Fruit fly (Drosophila melanogaster) whole organism, pupa: ENCODE data around the gene Lk6.

Source experiments
- CG10348 ChIP-seq: fragments of 200-800 bp; sonication (Bioruptor generic); IDR thresholded peaks from 2 replicates; pipeline ENCODE4 v1.3.6; 2022; ENCODE audit warnings: missing biosample characterization, missing genetic modification characterization
- CG12605 ChIP-seq: fragments of 200-800 bp; sonication (Bioruptor generic); IDR thresholded peaks from 2 replicates; pipeline ENCODE4 v1.3.6; 2022; ENCODE audit warnings: missing biosample characterization, missing genetic modification characterization
- CG14655 ChIP-seq: fragments of 200-800 bp; sonication (Bioruptor generic); optimal IDR thresholded peaks from 3 replicates; lab custom pipeline; 2017; ENCODE audit warnings: mild to moderate bottlenecking, missing biosample characterization, missing genetic modification reagents, missing genetic modification characterization
- CG15710 ChIP-seq: fragments of 200-800 bp; sonication (Bioruptor generic); optimal IDR thresholded peaks from 2 replicates; lab custom pipeline; 2018; ENCODE audit warnings: missing biosample characterization, mild to moderate bottlenecking, missing genetic modification characterization, moderate library complexity
- CG17806 ChIP-seq: fragments of 200-800 bp; sonication (Bioruptor generic); optimal IDR thresholded peaks from 2 replicates; lab custom pipeline; 2018; ENCODE audit warnings: missing biosample characterization, mild to moderate bottlenecking, missing genetic modification characterization, moderate library complexity
- CG32121 ChIP-seq: fragments of 200-800 bp; sonication (Bioruptor generic); IDR thresholded peaks from 2 replicates; pipeline ENCODE4 v1.3.6; 2022; ENCODE audit warnings: missing biosample characterization, missing genetic modification characterization
- CG34367 ChIP-seq: fragments of 200-800 bp; sonication (Bioruptor generic); optimal IDR thresholded peaks from 2 replicates; lab custom pipeline; 2018; ENCODE audit warnings: missing biosample characterization, mild to moderate bottlenecking, missing genetic modification characterization
- CG4496 ChIP-seq: fragments of 200-800 bp; sonication (Bioruptor generic); IDR thresholded peaks from 3 replicates; pipeline ENCODE4 v1.3.6; 2022; ENCODE audit warnings: missing biosample characterization, missing genetic modification characterization
- CG8159 ChIP-seq: fragments of 200-800 bp; sonication (Bioruptor generic); optimal IDR thresholded peaks from 3 replicates; lab custom pipeline; 2018; ENCODE audit warnings: missing biosample characterization, mild to moderate bottlenecking, missing genetic modification characterization, moderate library complexity
- CG8301 ChIP-seq: fragments of 200-800 bp; sonication (Bioruptor generic); optimal IDR thresholded peaks from 2 replicates; lab custom pipeline; 2018; ENCODE audit warnings: missing biosample characterization, mild to moderate bottlenecking, missing genetic modification characterization
- CG9948 ChIP-seq: fragments of 200-800 bp; sonication (Bioruptor generic); optimal IDR thresholded peaks from 2 replicates; lab custom pipeline; 2018; ENCODE audit warnings: missing biosample characterization, mild to moderate bottlenecking, missing genetic modification characterization, moderate library complexity
- EcR ChIP-seq: fragments of 200-800 bp; sonication (Bioruptor generic); optimal IDR thresholded peaks from 3 replicates; lab custom pipeline; 2019; ENCODE audit warnings: missing biosample characterization, missing genetic modification characterization, mild to moderate bottlenecking, moderate library complexity, missing genetic modification reagents
- Pif1A ChIP-seq: fragments of 200-800 bp; sonication (Bioruptor generic); optimal IDR thresholded peaks from 3 replicates; lab custom pipeline; 2016; ENCODE audit warnings: missing biosample characterization, missing genetic modification characterization
- Pif1B ChIP-seq: fragments of 200-800 bp; sonication (Bioruptor generic); optimal IDR thresholded peaks from 3 replicates; lab custom pipeline; 2016; ENCODE audit warnings: missing biosample characterization, missing genetic modification characterization
- Snoo ChIP-seq: fragments of 200-800 bp; sonication (Bioruptor generic); optimal IDR thresholded peaks from 3 replicates; lab custom pipeline; 2017; ENCODE audit warnings: missing biosample characterization, mild to moderate bottlenecking, missing genetic modification characterization, inconsistent platforms
- fd96Ca ChIP-seq: fragments of 200-800 bp; sonication (Bioruptor generic); IDR thresholded peaks from 3 replicates; pipeline ENCODE4 v1.3.6; 2022; ENCODE audit warnings: missing biosample characterization, missing genetic modification characterization
- gl ChIP-seq: fragments of 200-800 bp; sonication (Bioruptor generic); optimal IDR thresholded peaks from 2 replicates; lab custom pipeline; 2018; ENCODE audit warnings: missing biosample characterization, mild to moderate bottlenecking, missing genetic modification characterization
- rn ChIP-seq: fragments of 200-800 bp; sonication (Bioruptor generic); IDR thresholded peaks from 2 replicates; pipeline ENCODE4 v1.3.6; 2022; ENCODE audit warnings: missing biosample characterization, missing genetic modification characterization

Lk6 gene

DNA sequence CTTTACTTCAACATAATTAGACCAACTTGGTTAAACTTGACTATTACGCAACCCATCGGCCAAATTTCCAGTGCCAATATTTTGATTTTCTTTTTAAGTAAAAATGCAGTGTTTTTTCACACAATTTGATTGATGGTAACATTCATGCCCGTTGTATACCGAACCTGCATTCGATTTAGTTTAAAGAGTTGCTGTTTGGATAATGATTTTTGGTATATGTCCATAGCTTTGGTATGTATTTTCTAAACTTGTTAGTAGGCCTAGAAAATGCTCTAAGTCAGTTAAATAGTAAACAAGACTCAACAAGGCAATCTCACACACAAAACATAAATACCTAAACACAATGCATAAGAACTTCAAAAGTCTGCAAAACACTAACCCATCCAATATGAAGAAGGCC is 60.5 kb downstream of the Lk6 start, which contains the start of gene I-t:
Gene I-t (plus strand): TSS at position 301 of the 400 bp plus-strand sequence.
- TF ChIP-seq fd96Ca (GFP tag; lab: Robert Waterston, UW) (no peak), Snoo (tag; lab: Kevin White, UChicago) (no peak), CG17806 (tag; lab: Kevin White, UChicago) (no peak), Pif1A (GFP tag; lab: Kevin White, UChicago) (no peak), CG34367 (tag; lab: Kevin White, UChicago) (no peak), CG32121 (GFP tag; lab: Robert Waterston, UW) (no peak), rn (GFP tag; lab: Robert Waterston, UW) (no peak), CG8159 (tag; lab: Kevin White, UChicago) (no peak), EcR (GFP tag; lab: Kevin White, UChicago) (no peak), gl (no peak), CG15710 (tag; lab: Kevin White, UChicago) (no peak), CG10348 (no peak), CG4496 (GFP tag; lab: Robert Waterston, UW) (no peak), CG12605 (GFP tag; lab: Robert Waterston, UW) (no peak), CG8301 (no peak), CG9948 (tag; lab: Kevin White, UChicago) (no peak), CG14655 (GFP tag; lab: Kevin White, UChicago) (no peak), Pif1B (GFP tag; lab: Kevin White, UChicago) (no peak)
